Fruit fly (Drosophila melanogaster): ENCODE measurements around the gene ArgRS.

The ArgRS gene

dm6 chrX:15887247-15887616, 43.3 kb upstream of the ArgRS start, which contains the start of gene tay (continued):
- TF ChIP-seq CG11085 (GFP tag; IDR thresholded peaks at IDR 0.05) (no peak), Blimp-1 (GFP tag; optimal IDR thresholded peaks at IDR 0.05) (no peak), maf-S (GFP tag; optimal IDR thresholded peaks at IDR 0.05) (no peak), Jarid2 (GFP tag; optimal IDR thresholded peaks at IDR 0.05) (no peak), CG7839 (tag; optimal IDR thresholded peaks at IDR 0.05) (no peak), CG11560 (tag; IDR thresholded peaks at IDR 0.05) (no peak), gcm (GFP tag; optimal IDR thresholded peaks at IDR 0.05) (no peak), Stat92E (GFP tag; optimal IDR thresholded peaks at IDR 0.05) (no peak), fd96Cb (tag; optimal IDR thresholded peaks at IDR 0.05) (no peak), NC2α (GFP tag; optimal IDR thresholded peaks at IDR 0.05) (no peak), wor (GFP tag; IDR thresholded peaks at IDR 0.05) (no peak), CG4360 (GFP tag; IDR thresholded peaks at IDR 0.05) (no peak), slbo (GFP tag; IDR thresholded peaks at IDR 0.05) (peak; percentile 62), aop (GFP tag; IDR thresholded peaks at IDR 0.05) (no peak), CG12104 (GFP tag; optimal IDR thresholded peaks at IDR 0.05) (no peak), jigr1 (GFP tag; IDR thresholded peaks at IDR 0.05) (no peak), CG10979 (tag; optimal IDR thresholded peaks at IDR 0.05) (no peak), pb (GFP tag; optimal IDR thresholded peaks at IDR 0.05) (no peak), CG4404 (GFP tag; IDR thresholded peaks at IDR 0.05) (no peak), CG2875 (GFP tag; optimal IDR thresholded peaks at IDR 0.05) (no peak), CG9932 (GFP tag; IDR thresholded peaks at IDR 0.05) (no peak; the same call in 1 of the 2 replicates), jumu (GFP tag; optimal IDR thresholded peaks at IDR 0.05) (peak; percentile 14), twi (tag; optimal IDR thresholded peaks at IDR 0.05) (no peak), CG8478 (optimal IDR thresholded peaks at IDR 0.05) (no peak), YL-1 (GFP tag; optimal IDR thresholded peaks at IDR 0.05) (peak; percentile 37), Tbp (GFP tag; optimal IDR thresholded peaks at IDR 0.05) (no peak), Oaz (GFP tag; IDR thresholded peaks at IDR 0.05) (no peak), CG4707 (GFP tag; optimal IDR thresholded peaks at IDR 0.05) (no peak), CG17912 (GFP tag; optimal IDR thresholded peaks at IDR 0.05) (no peak), CG10565 (GFP tag; optimal IDR thresholded peaks at IDR 0.05) (no peak), run (tag; optimal IDR thresholded peaks at IDR 0.05) (no peak), lmd (GFP tag; IDR thresholded peaks at IDR 0.05) (no peak; the same call in 1 of the 2 replicates), Taf1 (GFP tag; IDR thresholded peaks at IDR 0.05) (no peak), Hmx (GFP tag; optimal IDR thresholded peaks at IDR 0.05) (no peak), CG7987 (GFP tag; optimal IDR thresholded peaks at IDR 0.05) (no peak), ro (GFP tag; IDR thresholded peaks at IDR 0.05) (no peak), zf30C (GFP tag; optimal IDR thresholded peaks at IDR 0.05) (peak; percentile 38), CG1647 (GFP tag; optimal IDR thresholded peaks at IDR 0.05) (no peak), crc (GFP tag; optimal IDR thresholded peaks at IDR 0.05) (no peak), tio (GFP tag; optimal IDR thresholded peaks at IDR 0.05) (no peak), gem (tag; optimal IDR thresholded peaks at IDR 0.05) (no peak), HmgZ (tag; optimal IDR thresholded peaks at IDR 0.05) (no peak), CG2678 (tag; optimal IDR thresholded peaks at IDR 0.05) (no peak), CG17361 (GFP tag; IDR thresholded peaks at IDR 0.05) (no peak), NFAT (GFP tag; IDR thresholded peaks at IDR 0.05) (no peak), HLHmδ (GFP tag; optimal IDR thresholded peaks at IDR 0.05) (no peak), E2f2 (GFP tag; IDR thresholded peaks at IDR 0.05) (peak; percentile 32; the same call in 1 of the 2 replicates), pfk (GFP tag; optimal IDR thresholded peaks at IDR 0.05) (peak; percentile 94), CG15073 (GFP tag; optimal IDR thresholded peaks at IDR 0.05) (no peak), CG9215 (GFP tag; IDR thresholded peaks at IDR 0.05) (no peak), CG4328 (GFP tag; optimal IDR thresholded peaks at IDR 0.05) (no peak), Xbp1 (GFP tag; optimal IDR thresholded peaks at IDR 0.05) (no peak), crol (GFP tag; IDR thresholded peaks at IDR 0.05) (no peak)
